Worm (Caenorhabditis elegans) whole organism, mixed stage, embryonic: ENCODE results near the gene nhr-121.
"Not testable (repeated sequence)": the region's sequence is repeated elsewhere in the genome, so short reads cannot be mapped to it uniquely, and the experiment has no call there.

Experiments
- M03D4.4 ChIP-seq: sonication (generic microtip); optimal IDR thresholded peaks from 2 replicates; lab custom pipeline; 2017; ENCODE audit warnings: mild to moderate bottlenecking, missing genetic modification characterization, missing compliant biosample characterization
- bed-3 ChIP-seq: fragments of 200-800 bp; sonication (Bioruptor generic); optimal IDR thresholded peaks from 3 replicates; lab custom pipeline; 2018; ENCODE audit warnings: mild to moderate bottlenecking, missing genetic modification characterization, moderate library complexity, missing compliant biosample characterization
- blmp-1 ChIP-seq: fragments of 150-350 bp; optimal IDR thresholded peaks from 2 replicates; lab custom pipeline; 2014; ENCODE audit warnings: missing biosample characterization, missing genetic modification characterization
- ceh-83 ChIP-seq: fragments of 200-800 bp; sonication (Bioruptor generic); optimal IDR thresholded peaks from 2 replicates; lab custom pipeline; 2018; ENCODE audit warnings: mild to moderate bottlenecking, missing genetic modification characterization, missing compliant biosample characterization
- ces-1 ChIP-seq: fragments of 150-350 bp; optimal IDR thresholded peaks from 2 replicates; lab custom pipeline; 2014; ENCODE audit warnings: missing biosample characterization, missing genetic modification reagents, missing genetic modification characterization
- cnd-1 ChIP-seq: fragments of 200-800 bp; sonication (Bioruptor generic); optimal IDR thresholded peaks from 2 replicates; lab custom pipeline; 2018; ENCODE audit warnings: mild to moderate bottlenecking, missing genetic modification characterization, missing compliant biosample characterization
- drap-1 ChIP-seq: fragments of 200-800 bp; sonication (Bioruptor generic); optimal IDR thresholded peaks from 3 replicates; lab custom pipeline; 2018; ENCODE audit warnings: mild to moderate bottlenecking, missing genetic modification characterization, missing compliant biosample characterization
- elt-1 ChIP-seq: sonication (generic microtip); optimal IDR thresholded peaks from 2 replicates; lab custom pipeline; 2017; ENCODE audit warnings: missing genetic modification characterization, mild to moderate bottlenecking, missing compliant biosample characterization, antibody characterized with exemption, moderate library complexity, borderline replicate concordance; ENCODE audit not compliant: insufficient read depth
- elt-3 ChIP-seq: fragments of 150-350 bp; optimal IDR thresholded peaks from 2 replicates; lab custom pipeline; 2014; ENCODE audit warnings: missing biosample characterization, missing genetic modification characterization
- flh-1 ChIP-seq: fragments of 200-800 bp; sonication (Bioruptor generic); optimal IDR thresholded peaks from 2 replicates; lab custom pipeline; 2018; ENCODE audit warnings: mild to moderate bottlenecking, missing genetic modification characterization, moderate library complexity, missing compliant biosample characterization
- ham-2 ChIP-seq: fragments of 200-800 bp; sonication (Bioruptor generic); optimal IDR thresholded peaks from 2 replicates; lab custom pipeline; 2018; ENCODE audit warnings: mild to moderate bottlenecking, missing genetic modification characterization, missing compliant biosample characterization
- hlh-1 ChIP-seq: fragments of 150-350 bp; optimal IDR thresholded peaks from 2 replicates; lab custom pipeline; 2014; ENCODE audit warnings: missing biosample characterization, missing genetic modification reagents, missing genetic modification characterization
- lin-13 ChIP-seq: fragments of 150-350 bp; optimal IDR thresholded peaks from 2 replicates; lab custom pipeline; 2014; ENCODE audit warnings: missing biosample characterization, missing genetic modification characterization
- lin-32 ChIP-seq: fragments of 200-800 bp; sonication (Bioruptor generic); optimal IDR thresholded peaks from 2 replicates; lab custom pipeline; 2018; ENCODE audit warnings: mild to moderate bottlenecking, missing genetic modification characterization, missing compliant biosample characterization
- lsy-2 ChIP-seq: fragments of 150-350 bp; optimal IDR thresholded peaks from 2 replicates; lab custom pipeline; 2014; ENCODE audit warnings: missing biosample characterization, missing genetic modification characterization
- mab-5 ChIP-seq: fragments of 150-350 bp; optimal IDR thresholded peaks from 2 replicates; lab custom pipeline; 2014; ENCODE audit warnings: missing biosample characterization, missing genetic modification characterization
- mep-1 ChIP-seq: fragments of 150-350 bp; optimal IDR thresholded peaks from 2 replicates; lab custom pipeline; 2017; ENCODE audit warnings: missing biosample characterization, missing genetic modification reagents, missing genetic modification characterization, inconsistent platforms
- nhr-12 ChIP-seq: fragments of 150-350 bp; optimal IDR thresholded peaks from 2 replicates; lab custom pipeline; 2014; ENCODE audit warnings: missing biosample characterization, missing genetic modification characterization
- nhr-237 ChIP-seq: fragments of 150-350 bp; optimal IDR thresholded peaks from 2 replicates; lab custom pipeline; 2014; ENCODE audit warnings: missing biosample characterization, missing genetic modification characterization
- nhr-76 ChIP-seq: sonication (generic microtip); optimal IDR thresholded peaks from 2 replicates; lab custom pipeline; 2017; ENCODE audit warnings: missing biosample characterization, missing genetic modification characterization
- pha-4 ChIP-seq: fragments of 150-350 bp; optimal IDR thresholded peaks from 2 replicates; lab custom pipeline; 2018; ENCODE audit warnings: missing biosample characterization, missing genetic modification reagents, missing genetic modification characterization
- snpc-4 ChIP-seq: fragments of 150-350 bp; optimal IDR thresholded peaks from 2 replicates; lab custom pipeline; 2014; ENCODE audit warnings: missing biosample characterization, missing genetic modification characterization
- sptf-1 ChIP-seq: sonication (generic microtip); optimal IDR thresholded peaks from 2 replicates; lab custom pipeline; 2017; ENCODE audit warnings: mild to moderate bottlenecking, missing genetic modification characterization, moderate library complexity, missing compliant biosample characterization
- tbx-8 ChIP-seq: fragments of 200-800 bp; sonication (Bioruptor generic); optimal IDR thresholded peaks from 2 replicates; lab custom pipeline; 2018; ENCODE audit warnings: mild to moderate bottlenecking, missing genetic modification characterization, moderate library complexity, missing compliant biosample characterization
- unc-120 ChIP-seq: sonication (generic microtip); optimal IDR thresholded peaks from 2 replicates; lab custom pipeline; 2017; ENCODE audit warnings: missing genetic modification characterization, missing compliant biosample characterization; ENCODE audit not compliant: poor library complexity, severe bottlenecking
- unc-62 ChIP-seq: fragments of 150-350 bp; optimal IDR thresholded peaks from 2 replicates; lab custom pipeline; 2014; ENCODE audit warnings: missing biosample characterization, missing genetic modification reagents, missing genetic modification characterization
- zip-8 ChIP-seq: fragments of 150-350 bp; optimal IDR thresholded peaks from 2 replicates; lab custom pipeline; 2014; ENCODE audit warnings: missing biosample characterization, missing genetic modification characterization
- ztf-11 ChIP-seq: fragments of 150-350 bp; optimal IDR thresholded peaks from 2 replicates; lab custom pipeline; 2014; ENCODE audit warnings: missing biosample characterization, missing genetic modification characterization

Gene nhr-121

DNA sequence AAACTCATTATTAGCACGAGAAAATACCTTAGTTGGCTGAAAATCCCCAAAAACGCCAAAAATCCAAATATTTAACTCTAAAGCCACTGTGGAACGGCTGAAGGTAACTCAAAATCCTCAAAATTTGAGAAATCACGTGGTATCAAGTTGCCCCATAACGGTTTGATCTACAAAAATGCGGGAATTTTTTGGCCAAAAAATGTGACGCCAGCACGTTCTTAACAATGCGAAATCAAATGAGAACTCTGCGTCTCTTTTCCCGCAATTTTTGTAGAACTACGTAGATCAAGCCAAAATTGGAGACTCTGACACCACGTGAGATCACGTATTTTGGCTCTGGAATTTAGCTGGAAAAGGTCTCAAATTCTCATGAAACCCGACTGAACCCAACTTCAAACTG is 20.2 kb upstream of the nhr-121 start:
- no peak for TF ChIP-seq blmp-1 (tag; lab: Kevin White, UChicago)
- TF ChIP-seq lsy-2, result no peak
- TF ChIP-seq pha-4 (tag; lab: Kevin White, UChicago), result no peak

DNA sequence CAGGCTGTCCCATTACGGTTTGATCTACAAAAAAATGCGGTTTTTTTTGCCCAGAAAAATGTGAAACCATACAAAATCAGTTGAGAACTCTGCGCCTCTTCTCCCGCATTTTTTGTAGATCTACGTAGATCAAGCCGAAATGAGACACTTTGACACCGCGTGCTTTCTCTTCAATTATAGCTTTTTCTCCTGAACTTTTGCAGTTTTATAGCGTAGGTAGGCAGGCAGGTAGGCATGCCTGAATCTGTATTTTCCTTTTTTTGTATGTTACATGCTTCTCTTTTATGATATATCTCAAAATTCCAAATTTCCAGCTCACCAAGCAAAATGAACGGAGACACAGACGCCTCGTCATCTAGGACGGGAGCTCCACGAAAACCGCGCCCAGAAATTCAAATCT is 18.9 kb upstream of the nhr-121 start, which contains the start of gene smg-6:
Gene smg-6, plus strand, starts transcription at position 301 of the 400 bp plus-strand sequence.
- no peak for TF ChIP-seq nhr-76
- peak; percentile 5 for TF ChIP-seq ceh-83 (GFP tag; lab: Kevin White, UChicago)

DNA sequence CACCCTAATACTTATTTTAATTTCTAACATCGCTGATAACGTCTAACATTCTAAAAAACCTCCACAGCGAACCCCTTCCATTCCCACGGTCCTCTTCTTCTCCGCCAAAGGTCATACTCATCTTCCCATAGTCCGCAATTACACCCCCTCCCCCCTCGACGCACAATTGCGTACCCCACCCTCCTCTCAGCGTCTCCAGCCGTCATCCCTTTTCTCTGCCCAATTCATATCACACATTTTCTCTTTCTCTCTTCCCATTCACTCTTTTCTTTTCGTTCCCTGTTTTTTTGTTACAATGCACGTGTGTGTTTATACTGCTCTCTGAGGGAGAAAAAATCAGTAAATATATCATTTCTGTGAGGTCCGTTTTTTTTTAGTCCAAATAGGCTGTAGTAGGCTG is 17.2 kb upstream of the nhr-121 start:
- TF ChIP-seq pha-4 (tag; lab: Kevin White, UChicago) (peak; percentile 13), elt-3 (tag; lab: Kevin White, UChicago) (no peak), ham-2 (GFP tag; lab: Kevin White, UChicago) (no peak), sptf-1 (tag; lab: Kevin White, UChicago) (peak; percentile 43), bed-3 (GFP tag; lab: Kevin White, UChicago) (no peak), ces-1 (GFP tag; lab: Kevin White, UChicago) (peak; percentile 10), lsy-2 (peak; percentile 56), hlh-1 (peak; percentile 14), nhr-237 (peak; percentile 6), unc-120 (peak; percentile 59), drap-1 (no peak), unc-62 (peak; percentile 26), mep-1 (tag; lab: Kevin White, UChicago) (peak; percentile 22), M03D4.4 (tag; lab: Kevin White, UChicago) (peak; percentile 29), cnd-1 (tag; lab: Kevin White, UChicago) (peak; percentile 27), ztf-11 (tag; lab: Kevin White, UChicago) (no peak), snpc-4 (tag; lab: Kevin White, UChicago) (no peak), lin-13 (tag; lab: Kevin White, UChicago) (peak; percentile 68), flh-1 (GFP tag; lab: Kevin White, UChicago) (no peak), zip-8 (no peak), blmp-1 (tag; lab: Kevin White, UChicago) (peak; percentile 43), elt-1 (no peak), tbx-8 (GFP tag; lab: Kevin White, UChicago) (no peak)

DNA sequence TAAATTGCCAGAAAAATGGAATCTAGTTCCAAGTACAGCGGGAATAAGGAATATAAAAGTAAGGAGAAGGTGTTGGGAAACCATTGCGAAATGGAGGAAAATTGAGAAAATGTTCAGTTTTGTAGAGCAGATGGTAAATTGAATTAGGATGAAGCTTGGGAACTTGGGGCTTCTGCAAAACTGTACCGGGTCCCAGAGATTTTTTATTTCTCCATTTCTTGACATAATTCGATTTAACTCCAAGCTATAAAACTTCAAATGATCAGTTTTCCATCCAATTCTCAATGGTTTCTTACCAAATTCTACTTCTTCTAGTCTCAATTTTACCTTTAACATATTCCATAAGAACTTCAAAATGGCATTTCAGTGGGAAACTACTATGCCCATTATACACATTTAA is 13.6 kb upstream of the nhr-121 start, which contains the start of the genes E02H9.9 and E02H9.1:
Gene E02H9.9, minus strand, starts transcription at position 101 of the 400 bp plus-strand sequence.
Gene E02H9.1, plus strand, starts transcription at position 285 of the 400 bp plus-strand sequence.
- TF ChIP-seq lin-13 (tag; lab: Kevin White, UChicago), result no peak
- TF ChIP-seq pha-4 (tag; lab: Kevin White, UChicago), result no peak
- no peak for TF ChIP-seq hlh-1
- TF ChIP-seq mab-5 (tag; lab: Kevin White, UChicago), result no peak
- no peak for TF ChIP-seq ceh-83 (GFP tag; lab: Kevin White, UChicago)
- TF ChIP-seq M03D4.4 (tag; lab: Kevin White, UChicago), result no peak
- TF ChIP-seq drap-1, result no peak
- TF ChIP-seq elt-3 (tag; lab: Kevin White, UChicago), result no peak
- TF ChIP-seq lin-32 (GFP tag; lab: Kevin White, UChicago), result no peak

DNA sequence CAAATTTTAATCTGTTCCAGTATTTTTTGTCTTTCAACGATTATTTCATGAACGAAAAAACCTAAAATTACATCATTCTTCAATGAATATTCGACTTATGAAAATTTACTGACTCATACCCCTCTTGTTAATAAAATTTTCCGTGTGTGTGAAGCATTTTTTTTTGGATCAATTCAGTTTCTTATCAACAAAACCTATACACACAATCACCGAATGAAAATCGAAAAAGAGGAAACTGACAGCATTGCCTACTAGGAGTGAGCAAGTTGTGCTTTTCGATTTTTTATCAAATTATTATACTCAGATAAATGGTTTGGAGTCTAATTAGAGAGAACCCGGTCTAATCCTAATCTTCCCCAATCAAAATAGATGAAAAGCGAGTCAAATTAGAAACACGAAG is 4.1 kb upstream of the nhr-121 start, which contains the start of gene E02H9.3:
Gene E02H9.3, plus strand, starts transcription at position 301 of the 400 bp plus-strand sequence.
- TF ChIP-seq ztf-11, lin-13, nhr-12 (tag; lab: Kevin White, UChicago): not testable (repeated sequence)

DNA sequence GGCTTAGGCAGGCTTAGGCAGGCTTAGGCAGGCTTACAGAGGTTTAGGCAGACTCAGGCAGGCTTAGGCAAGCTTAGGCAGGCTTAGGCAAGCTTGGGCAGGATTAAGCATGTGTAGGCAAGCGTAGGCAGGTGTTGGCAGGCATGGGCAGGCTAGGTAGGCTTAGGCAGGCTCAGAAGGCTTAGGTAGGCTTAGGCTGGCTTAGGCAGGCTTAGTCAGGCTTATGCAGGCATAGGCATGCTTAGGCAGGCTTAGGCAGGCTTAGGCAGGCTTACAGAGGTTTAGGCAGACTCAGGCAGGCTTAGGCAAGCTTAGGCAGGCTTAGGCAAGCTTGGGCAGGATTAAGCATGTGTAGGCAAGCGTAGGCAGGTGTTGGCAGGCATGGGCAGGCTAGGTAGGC is 849 bp upstream of the nhr-121 start:
- TF ChIP-seq cnd-1 (tag; lab: Kevin White, UChicago) (peak; percentile 8), lin-32 (GFP tag; lab: Kevin White, UChicago) (peak; percentile 13), ham-2 (GFP tag; lab: Kevin White, UChicago) (peak; percentile 35)
